Worm (Caenorhabditis elegans) whole organism, young adult: ENCODE results near the gene srz-12.
A peak's percentile ranks its signal among the peaks of the same experiment; 100 is the strongest.

ENCODE experiments used
- C17E4.6 ChIP-seq: fragments of 200-800 bp; sonication (Bioruptor generic); IDR thresholded peaks from 2 replicates; pipeline ENCODE4 v1.3.6; 2022; ENCODE audit warnings: missing genetic modification reagents, missing genetic modification characterization, missing compliant biosample characterization
- D2030.7 ChIP-seq: fragments of 200-800 bp; sonication (Bioruptor generic); IDR thresholded peaks from 2 replicates; pipeline ENCODE4 v1.3.6; 2022; ENCODE audit warnings: missing genetic modification reagents, missing genetic modification characterization, missing compliant biosample characterization
- F33H1.4 ChIP-seq: fragments of 200-800 bp; sonication (Bioruptor generic); IDR thresholded peaks from 2 replicates; pipeline ENCODE4 v1.3.6; 2022; ENCODE audit warnings: missing genetic modification reagents, missing genetic modification characterization, missing compliant biosample characterization
- F55B11.4 ChIP-seq: sonication (generic microtip); optimal IDR thresholded peaks from 2 replicates; lab custom pipeline; 2016; ENCODE audit warnings: missing compliant biosample characterization, missing genetic modification characterization, borderline replicate concordance; ENCODE audit not compliant: insufficient read depth
- K12H6.12 ChIP-seq: fragments of 200-800 bp; sonication (Bioruptor generic); optimal IDR thresholded peaks from 2 replicates; lab custom pipeline; 2018; ENCODE audit warnings: mild to moderate bottlenecking, missing genetic modification characterization, missing compliant biosample characterization
- Y56A3A.18 ChIP-seq: fragments of 200-800 bp; sonication (Bioruptor generic); IDR thresholded peaks from 2 replicates; pipeline ENCODE4 v1.3.6; 2022; ENCODE audit warnings: missing genetic modification reagents, missing genetic modification characterization, missing compliant biosample characterization
- Y67H2A.10 ChIP-seq: fragments of 200-800 bp; sonication (Bioruptor generic); conservative IDR thresholded peaks from 2 replicates; pipeline ENCODE4 v1.3.6; 2022; ENCODE audit warnings: missing genetic modification reagents, missing genetic modification characterization, missing compliant biosample characterization
- ZK185.1 ChIP-seq: sonication (generic microtip); optimal IDR thresholded peaks from 2 replicates; lab custom pipeline; 2016; ENCODE audit warnings: mild to moderate bottlenecking, missing genetic modification characterization, missing compliant biosample characterization; ENCODE audit not compliant: poor library complexity, severe bottlenecking
- atf-7 ChIP-seq: sonication (generic microtip); optimal IDR thresholded peaks from 2 replicates; lab custom pipeline; 2017; ENCODE audit warnings: mild to moderate bottlenecking, missing genetic modification characterization, missing compliant biosample characterization
- attf-3 ChIP-seq: fragments of 200-800 bp; sonication (Bioruptor generic); conservative IDR thresholded peaks from 2 replicates; pipeline ENCODE4 v1.3.6; 2022; ENCODE audit warnings: missing genetic modification reagents, missing genetic modification characterization, missing compliant biosample characterization
- bed-2 ChIP-seq: fragments of 200-800 bp; sonication (Bioruptor generic); IDR thresholded peaks from 2 replicates; pipeline ENCODE4 v1.3.6; 2022; ENCODE audit warnings: missing genetic modification reagents, missing genetic modification characterization, missing compliant biosample characterization
- cebp-1 ChIP-seq, 2 experiments: fragments of 200-800 bp in 1 of 2; sonication (Bioruptor generic) in 1 of 2; sonication (generic microtip) in 1 of 2; IDR thresholded peaks in 1 of 2; optimal IDR thresholded peaks in 1 of 2; 2 replicates each; pipeline versions ENCODE4 v1.3.6 to Lab custom; 2017 to 2022; ENCODE audit warnings: missing compliant biosample characterization in 2 of 2, missing genetic modification characterization in 2 of 2, mild to moderate bottlenecking in 1 of 2, missing genetic modification reagents in 1 of 2, moderate library complexity in 1 of 2
- ceh-58 ChIP-seq: fragments of 200-800 bp; sonication (Bioruptor generic); IDR thresholded peaks from 2 replicates; pipeline ENCODE4 v1.3.6; 2022; ENCODE audit warnings: missing genetic modification characterization, missing compliant biosample characterization
- egrh-3 ChIP-seq: fragments of 200-800 bp; sonication (Bioruptor generic); IDR thresholded peaks from 2 replicates; pipeline ENCODE4 v1.3.6; 2022; ENCODE audit warnings: missing genetic modification reagents, missing genetic modification characterization, missing compliant biosample characterization
- him-1 ChIP-seq: sonication (generic microtip); optimal IDR thresholded peaks from 2 replicates; lab custom pipeline; 2016; ENCODE audit warnings: missing genotype, missing genetic modification reagents, missing genetic modification characterization, missing compliant biosample characterization
- hlh-12 ChIP-seq: sonication (generic microtip); optimal IDR thresholded peaks from 2 replicates; lab custom pipeline; 2016; ENCODE audit warnings: missing genetic modification characterization, missing compliant biosample characterization
- lag-1 ChIP-seq: fragments of 200-800 bp; sonication (Bioruptor generic); IDR thresholded peaks from 2 replicates; pipeline ENCODE4 v1.3.6; 2022; ENCODE audit warnings: missing genetic modification reagents, missing genetic modification characterization, missing compliant biosample characterization
- let-607 ChIP-seq, 2 experiments: fragments of 200-800 bp in 1 of 2; sonication (Bioruptor generic) in 1 of 2; sonication (generic microtip) in 1 of 2; optimal IDR thresholded peaks; 2 replicates each; lab custom pipeline; 2016 to 2018; ENCODE audit warnings: mild to moderate bottlenecking in 2 of 2, missing compliant biosample characterization in 2 of 2, missing genetic modification characterization in 2 of 2, moderate library complexity in 2 of 2, missing genotype in 1 of 2
- lin-35 ChIP-seq, 3 experiments: fragments of 150-350 bp in 2 of 3; sonication (generic microtip) in 1 of 3; optimal IDR thresholded peaks; 2 replicates each; lab custom pipeline; 2014 to 2018; ENCODE audit warnings: missing biosample characterization in 3 of 3, missing genetic modification characterization in 3 of 3, missing genetic modification reagents in 3 of 3
- madf-6 ChIP-seq: fragments of 200-800 bp; sonication (Bioruptor generic); IDR thresholded peaks from 2 replicates; pipeline ENCODE4 v1.3.6; 2022; ENCODE audit warnings: missing genetic modification reagents, missing genetic modification characterization, missing compliant biosample characterization
- mxl-1 ChIP-seq: sonication (generic microtip); optimal IDR thresholded peaks from 2 replicates; lab custom pipeline; 2016; ENCODE audit warnings: missing genetic modification characterization, missing compliant biosample characterization
- nhr-120 ChIP-seq: fragments of 200-800 bp; sonication (Bioruptor generic); IDR thresholded peaks from 2 replicates; pipeline ENCODE4 v1.3.6; 2022; ENCODE audit warnings: missing genetic modification characterization, missing compliant biosample characterization
- nhr-27 ChIP-seq: fragments of 200-800 bp; sonication (Bioruptor generic); optimal IDR thresholded peaks from 2 replicates; lab custom pipeline; 2018; ENCODE audit warnings: mild to moderate bottlenecking, missing genetic modification characterization, moderate library complexity, missing compliant biosample characterization
- nhr-80 ChIP-seq: sonication (generic microtip); optimal IDR thresholded peaks from 2 replicates; lab custom pipeline; 2016; ENCODE audit warnings: missing genetic modification characterization, missing compliant biosample characterization
- sdz-38 ChIP-seq: sonication (generic microtip); optimal IDR thresholded peaks from 2 replicates; lab custom pipeline; 2016; ENCODE audit warnings: missing genotype, missing genetic modification characterization, missing compliant biosample characterization
- sea-2 ChIP-seq: fragments of 200-800 bp; sonication (Bioruptor generic); IDR thresholded peaks from 2 replicates; pipeline ENCODE4 v1.3.6; 2022; ENCODE audit warnings: missing genetic modification characterization, missing compliant biosample characterization
- snpc-1.1 ChIP-seq: sonication (generic microtip); optimal IDR thresholded peaks from 2 replicates; lab custom pipeline; 2017; ENCODE audit warnings: missing genetic modification characterization, mild to moderate bottlenecking, missing compliant biosample characterization, antibody characterized with exemption, moderate library complexity, missing genotype, missing genetic modification reagents; ENCODE audit not compliant: insufficient read depth
- snpc-1.3 ChIP-seq: sonication (generic microtip); optimal IDR thresholded peaks from 2 replicates; lab custom pipeline; 2017; ENCODE audit warnings: missing genetic modification characterization, mild to moderate bottlenecking, missing compliant biosample characterization, antibody characterized with exemption, moderate library complexity, missing genotype, missing genetic modification reagents; ENCODE audit not compliant: insufficient read depth
- snpc-3.4 ChIP-seq: sonication (generic microtip); optimal IDR thresholded peaks from 2 replicates; lab custom pipeline; 2017; ENCODE audit warnings: missing genetic modification characterization, mild to moderate bottlenecking, missing compliant biosample characterization, antibody characterized with exemption, moderate library complexity, missing genotype, missing genetic modification reagents
- snpc-4 ChIP-seq, 5 experiments: fragments of 150-350 bp in 1 of 5; sonication (generic microtip) in 4 of 5; optimal IDR thresholded peaks; 2 replicates each; lab custom pipeline; 2014 to 2018; ENCODE audit warnings: missing genetic modification characterization in 5 of 5, missing biosample characterization in 3 of 5, antibody characterized with exemption in 2 of 5, mild to moderate bottlenecking in 2 of 5, missing compliant biosample characterization in 2 of 5, missing genotype in 2 of 5, moderate library complexity in 2 of 5, missing genetic modification reagents in 1 of 5
- sptf-2 ChIP-seq: fragments of 200-800 bp; sonication (Bioruptor generic); optimal IDR thresholded peaks from 2 replicates; lab custom pipeline; 2018; ENCODE audit warnings: mild to moderate bottlenecking, missing genetic modification characterization, missing compliant biosample characterization
- tbp1 ChIP-seq: fragments of 200-800 bp; sonication (Bioruptor generic); optimal IDR thresholded peaks from 2 replicates; lab custom pipeline; 2018; ENCODE audit warnings: mild to moderate bottlenecking, missing genetic modification characterization, missing compliant biosample characterization
- zfh-2 ChIP-seq: fragments of 200-800 bp; sonication (Bioruptor generic); conservative IDR thresholded peaks from 2 replicates; pipeline ENCODE4 v1.3.6; 2022; ENCODE audit warnings: missing genetic modification reagents, missing genetic modification characterization, missing compliant biosample characterization
- ztf-22 ChIP-seq: fragments of 200-800 bp; sonication (Bioruptor generic); optimal IDR thresholded peaks from 2 replicates; lab custom pipeline; 2018; ENCODE audit warnings: mild to moderate bottlenecking, missing genetic modification characterization, moderate library complexity, missing compliant biosample characterization
- ztf-3 ChIP-seq: fragments of 200-800 bp; sonication (Bioruptor generic); optimal IDR thresholded peaks from 2 replicates; lab custom pipeline; 2018; ENCODE audit warnings: mild to moderate bottlenecking, missing genetic modification characterization, missing compliant biosample characterization

The srz-12 gene

DNA sequence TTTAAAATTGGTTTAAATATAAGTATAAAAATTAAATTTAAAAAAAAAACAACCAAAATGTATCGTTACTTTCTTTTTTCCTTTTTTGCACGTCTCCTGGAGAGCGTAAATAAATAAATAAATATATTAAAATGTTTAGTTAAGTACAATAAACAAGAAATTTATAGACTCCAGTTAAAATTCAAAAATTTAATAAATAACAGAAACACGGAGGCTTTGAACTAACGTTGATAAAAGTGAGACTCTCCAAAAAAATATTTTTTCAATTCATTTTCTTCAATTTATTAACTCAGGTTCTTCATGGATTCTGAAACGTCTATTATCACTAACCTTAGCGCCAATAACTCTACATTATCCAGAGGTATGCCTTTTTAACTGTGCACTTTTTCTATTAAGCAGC, 29.3 kb upstream of the srz-12 start, which contains the start of gene T06C12.12:
TSS of gene T06C12.12 (plus strand) at position 301 of the 400 bp plus-strand sequence.
- TF ChIP-seq ZK185.1 (tag; lab: Kevin White, UChicago) (no peak), mxl-1 (tag; lab: Kevin White, UChicago) (no peak), F33H1.4 (GFP tag; lab: Robert Waterston, UW) (no peak), lag-1 (GFP tag; lab: Robert Waterston, UW) (no peak), snpc-4 (GFP tag; optimal IDR thresholded peaks at IDR 0.05; lab: Kevin White, UChicago) (no peak), snpc-4 (tag; optimal IDR thresholded peaks at IDR 0.05; lab: Kevin White, UChicago) (no peak), zfh-2 (GFP tag; lab: Robert Waterston, UW) (no peak), F55B11.4 (no peak), snpc-1.1 (tag; lab: Kevin White, UChicago) (no peak), egrh-3 (GFP tag; lab: Robert Waterston, UW) (no peak), Y56A3A.18 (GFP tag; lab: Robert Waterston, UW) (no peak), ztf-3 (GFP tag; lab: Kevin White, UChicago) (no peak), ztf-22 (GFP tag; lab: Kevin White, UChicago) (no peak), bed-2 (GFP tag; lab: Robert Waterston, UW) (no peak), madf-6 (GFP tag; lab: Robert Waterston, UW) (no peak), let-607 (tag; optimal IDR thresholded peaks at IDR 0.05; lab: Kevin White, UChicago) (no peak), hlh-12 (no peak), attf-3 (no peak), sea-2 (no peak), Y67H2A.10 (GFP tag; lab: Robert Waterston, UW) (no peak)

DNA sequence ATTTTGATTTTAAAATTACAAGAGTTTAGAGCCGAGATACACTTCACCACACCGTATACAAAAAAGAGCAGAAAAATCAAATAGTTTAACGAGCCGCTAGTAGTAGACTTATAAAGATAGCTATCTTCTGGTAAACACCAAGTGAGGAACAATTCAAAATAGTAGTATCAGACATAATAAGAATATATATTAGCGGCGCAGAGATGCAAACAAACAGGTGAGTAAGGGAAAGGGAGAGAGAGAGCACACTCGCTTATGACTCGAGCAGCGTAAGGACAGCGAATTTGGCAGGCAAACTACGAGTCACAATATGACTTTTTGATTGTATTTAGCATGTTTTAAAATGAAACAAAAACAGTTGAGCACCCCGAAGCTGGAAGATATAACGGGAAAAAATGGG, 28.8 kb upstream of the srz-12 start:
- TF ChIP-seq let-607 (tag; optimal IDR thresholded peaks at IDR 0.05; lab: Kevin White, UChicago), result no peak
- TF ChIP-seq atf-7, result no peak
- no peak for TF ChIP-seq sdz-38
- TF ChIP-seq snpc-3.4 (tag; lab: Kevin White, UChicago), result no peak
- no peak for TF ChIP-seq C17E4.6 (GFP tag; lab: Robert Waterston, UW)
- TF ChIP-seq nhr-80 (tag; lab: Kevin White, UChicago), result peak; percentile 74
- no peak for TF ChIP-seq snpc-1.3 (tag; lab: Kevin White, UChicago)

- TF ChIP-seq nhr-80 (tag; lab: Kevin White, UChicago) (peak; percentile 31), cebp-1 (GFP tag; IDR thresholded peaks at IDR 0.05; lab: Robert Waterston, UW) (no peak), cebp-1 (tag; optimal IDR thresholded peaks at IDR 0.05; lab: Kevin White, UChicago) (peak; percentile 28), him-1 (tag; lab: Kevin White, UChicago) (no peak), nhr-27 (tag; lab: Kevin White, UChicago) (no peak), D2030.7 (GFP tag; lab: Robert Waterston, UW) (no peak), madf-6 (GFP tag; lab: Robert Waterston, UW) (no peak), C17E4.6 (GFP tag; lab: Robert Waterston, UW) (no peak), K12H6.12 (tag; lab: Kevin White, UChicago) (no peak), lin-35 (GFP tag; optimal IDR thresholded peaks at IDR 0.05; lab: Kevin White, UChicago) (no peak), tbp1 (GFP tag; lab: Kevin White, UChicago) (no peak), nhr-120 (GFP tag; lab: Robert Waterston, UW) (no peak), sptf-2 (GFP tag; lab: Kevin White, UChicago) (no peak), ceh-58 (GFP tag; lab: Robert Waterston, UW) (no peak)
These were observed 27.6 kb upstream of the srz-12 start for ce11 chrV:15890115-15890514.
